Worm (Caenorhabditis elegans): ENCODE results near the gene C13A10.2.

- TF ChIP-seq ama-1 (optimal IDR thresholded peaks at IDR 0.05) (no peak), ceh-36 (tag; optimal IDR thresholded peaks at IDR 0.05) (no peak)
Observed at ce11 chrII:1329887-1330286, 27.9 kb downstream of the C13A10.2 start.

All from whole organism, early embryonic.